Fruit fly (Drosophila melanogaster) whole organism, embryonic: Measurements from ENCODE around the gene CG5910.

ENCODE experiments used
- CG12071 ChIP-seq: fragments of 200-800 bp; sonication (Bioruptor generic); optimal IDR thresholded peaks from 3 replicates; lab custom pipeline; 2018; ENCODE audit warnings: missing biosample characterization, mild to moderate bottlenecking, missing genetic modification characterization
- CG12299 ChIP-seq: fragments of 200-800 bp; sonication (Bioruptor generic); optimal IDR thresholded peaks from 2 replicates; lab custom pipeline; 2018; ENCODE audit warnings: missing biosample characterization, mild to moderate bottlenecking, missing genetic modification characterization
- CG14014 ChIP-seq: fragments of 200-800 bp; sonication (Bioruptor generic); IDR thresholded peaks from 2 replicates; pipeline ENCODE4 v1.3.6; 2022; ENCODE audit warnings: missing biosample characterization, missing genetic modification characterization
- CG14710 ChIP-seq: fragments of 200-800 bp; sonication (Bioruptor generic); optimal IDR thresholded peaks from 3 replicates; lab custom pipeline; 2019; ENCODE audit warnings: missing biosample characterization, mild to moderate bottlenecking, missing genetic modification characterization, moderate library complexity
- CG14860 ChIP-seq: fragments of 200-800 bp; sonication (Bioruptor generic); IDR thresholded peaks from 3 replicates; pipeline ENCODE4 v1.3.6; 2022; ENCODE audit warnings: missing biosample characterization, missing genetic modification characterization; ENCODE audit not compliant: partially characterized antibody
- CG15073 ChIP-seq: fragments of 200-800 bp; sonication (Bioruptor generic); optimal IDR thresholded peaks from 2 replicates; lab custom pipeline; 2016; ENCODE audit warnings: missing biosample characterization, missing genetic modification characterization
- CG18011 ChIP-seq: fragments of 200-800 bp; sonication (Bioruptor generic); optimal IDR thresholded peaks from 2 replicates; lab custom pipeline; 2017; ENCODE audit warnings: missing biosample characterization, missing genetic modification characterization, mild to moderate bottlenecking, moderate library complexity, missing genotype
- CG1832 ChIP-seq: fragments of 200-800 bp; sonication (Bioruptor generic); optimal IDR thresholded peaks from 2 replicates; lab custom pipeline; 2017; ENCODE audit warnings: missing biosample characterization, mild to moderate bottlenecking, missing genetic modification characterization, inconsistent platforms
- CG30403 ChIP-seq: fragments of 200-800 bp; sonication (Bioruptor generic); optimal IDR thresholded peaks from 3 replicates; lab custom pipeline; 2016; ENCODE audit warnings: missing biosample characterization, missing genetic modification characterization
- CG31441 ChIP-seq: fragments of 200-800 bp; sonication (Bioruptor generic); IDR thresholded peaks from 2 replicates; pipeline ENCODE4 v1.3.6; 2022; ENCODE audit warnings: missing biosample characterization, missing genetic modification characterization
- CG3163 ChIP-seq: fragments of 200-800 bp; sonication (Bioruptor generic); optimal IDR thresholded peaks from 3 replicates; lab custom pipeline; 2016; ENCODE audit warnings: missing biosample characterization, missing genetic modification characterization
- CG34422 ChIP-seq: fragments of 200-800 bp; sonication (Bioruptor generic); IDR thresholded peaks from 3 replicates; pipeline ENCODE4 v1.3.6; 2022; ENCODE audit warnings: missing biosample characterization, missing genetic modification characterization
- CG6175 ChIP-seq: fragments of 200-800 bp; sonication (Bioruptor generic); IDR thresholded peaks from 3 replicates; pipeline ENCODE4 v1.3.6; 2022; ENCODE audit warnings: missing biosample characterization, missing genetic modification characterization
- CG6683 ChIP-seq: fragments of 200-800 bp; sonication (Bioruptor generic); optimal IDR thresholded peaks from 2 replicates; lab custom pipeline; 2017; ENCODE audit warnings: missing biosample characterization, mild to moderate bottlenecking, missing genetic modification characterization, missing genetic modification reagents
- CG8290 ChIP-seq, 3 experiments: fragments of 200-800 bp; sonication (Bioruptor generic); optimal IDR thresholded peaks; 2 replicates each; lab custom pipeline; 2016 to 2019; ENCODE audit warnings: missing biosample characterization in 3 of 3, missing genetic modification characterization in 3 of 3, mild to moderate bottlenecking in 2 of 3, moderate library complexity in 1 of 3
- CG9609 ChIP-seq: fragments of 200-800 bp; sonication (Bioruptor generic); optimal IDR thresholded peaks from 3 replicates; lab custom pipeline; 2016; ENCODE audit warnings: missing biosample characterization, missing genetic modification characterization
- CG9817 ChIP-seq: fragments of 200-800 bp; sonication (Bioruptor generic); optimal IDR thresholded peaks from 2 replicates; lab custom pipeline; 2018; ENCODE audit warnings: missing biosample characterization, mild to moderate bottlenecking, missing genetic modification characterization, moderate library complexity
- CTCF ChIP-seq: fragments of 200-800 bp; sonication (Bioruptor generic); optimal IDR thresholded peaks from 2 replicates; lab custom pipeline; 2017; ENCODE audit warnings: missing biosample characterization, mild to moderate bottlenecking, missing genetic modification characterization, moderate library complexity
- CrebB ChIP-seq: fragments of 200-800 bp; sonication (Bioruptor generic); optimal IDR thresholded peaks from 3 replicates; lab custom pipeline; 2018; ENCODE audit warnings: missing biosample characterization, mild to moderate bottlenecking, missing genetic modification characterization
- Dad ChIP-seq: fragments of 200-800 bp; sonication (Bioruptor generic); optimal IDR thresholded peaks from 3 replicates; lab custom pipeline; 2016; ENCODE audit warnings: missing biosample characterization, missing genetic modification characterization
- E2f2 ChIP-seq: fragments of 200-800 bp; sonication (Bioruptor generic); IDR thresholded peaks from 2 replicates; pipeline ENCODE4 v1.3.6; 2022; ENCODE audit warnings: missing biosample characterization, missing genetic modification characterization
- Fer3 ChIP-seq: fragments of 200-800 bp; sonication (Bioruptor generic); optimal IDR thresholded peaks from 2 replicates; lab custom pipeline; 2018; ENCODE audit warnings: missing biosample characterization, mild to moderate bottlenecking, missing genetic modification characterization, moderate library complexity
- HLH3B ChIP-seq: fragments of 200-800 bp; sonication (Bioruptor generic); IDR thresholded peaks from 2 replicates; pipeline ENCODE4 v1.3.6; 2022; ENCODE audit warnings: missing biosample characterization, missing genetic modification characterization
- MTF-1 ChIP-seq: fragments of 200-800 bp; sonication (Bioruptor generic); optimal IDR thresholded peaks from 2 replicates; lab custom pipeline; 2018; ENCODE audit warnings: missing biosample characterization, mild to moderate bottlenecking, missing genetic modification characterization, borderline replicate concordance
- Mrtf ChIP-seq: fragments of 200-800 bp; sonication (Bioruptor generic); IDR thresholded peaks from 3 replicates; pipeline ENCODE4 v1.3.6; 2022; ENCODE audit warnings: missing biosample characterization, missing genetic modification characterization
- NfI ChIP-seq: fragments of 200-800 bp; sonication (Bioruptor generic); optimal IDR thresholded peaks from 3 replicates; lab custom pipeline; 2018; ENCODE audit warnings: missing biosample characterization, mild to moderate bottlenecking, missing genetic modification characterization, moderate library complexity
- Xrp1 ChIP-seq: fragments of 200-800 bp; sonication (Bioruptor generic); IDR thresholded peaks from 2 replicates; pipeline ENCODE4 v1.3.6; 2022; ENCODE audit warnings: missing biosample characterization, missing genetic modification characterization
- ac ChIP-seq: fragments of 200-800 bp; sonication (Bioruptor generic); optimal IDR thresholded peaks from 3 replicates; lab custom pipeline; 2017; ENCODE audit warnings: missing biosample characterization, mild to moderate bottlenecking, missing genetic modification characterization
- ara ChIP-seq: fragments of 200-800 bp; sonication (Bioruptor generic); IDR thresholded peaks from 2 replicates; pipeline ENCODE4 v1.3.6; 2022; ENCODE audit warnings: missing biosample characterization, missing genetic modification characterization
- ase ChIP-seq: fragments of 200-800 bp; sonication (Bioruptor generic); IDR thresholded peaks from 3 replicates; pipeline ENCODE4 v1.3.6; 2022; ENCODE audit warnings: missing biosample characterization, missing genetic modification characterization
- ash1 ChIP-seq: fragments of 200-800 bp; sonication (Bioruptor generic); optimal IDR thresholded peaks from 2 replicates; lab custom pipeline; 2018; ENCODE audit warnings: missing biosample characterization, mild to moderate bottlenecking, missing genetic modification characterization
- bab2 ChIP-seq: fragments of 200-800 bp; sonication (Bioruptor generic); optimal IDR thresholded peaks from 2 replicates; lab custom pipeline; 2016; ENCODE audit warnings: missing biosample characterization, missing genetic modification characterization
- caup ChIP-seq: fragments of 200-800 bp; sonication (Bioruptor generic); optimal IDR thresholded peaks from 3 replicates; lab custom pipeline; 2017; ENCODE audit warnings: missing biosample characterization, mild to moderate bottlenecking, missing genetic modification characterization, moderate library complexity; ENCODE audit not compliant: severe bottlenecking
- cg ChIP-seq: fragments of 200-800 bp; sonication (Bioruptor generic); optimal IDR thresholded peaks from 3 replicates; lab custom pipeline; 2019; ENCODE audit warnings: missing biosample characterization, mild to moderate bottlenecking, missing genetic modification characterization, moderate library complexity
- corto ChIP-seq: fragments of 200-800 bp; sonication (Bioruptor generic); optimal IDR thresholded peaks from 2 replicates; lab custom pipeline; 2016; ENCODE audit warnings: missing biosample characterization, mild to moderate bottlenecking, missing genetic modification characterization, moderate library complexity
- crol ChIP-seq: fragments of 200-800 bp; sonication (Bioruptor generic); IDR thresholded peaks from 2 replicates; pipeline ENCODE4 v1.3.6; 2022; ENCODE audit warnings: missing biosample characterization, missing genetic modification characterization
- dpn ChIP-seq, 2 experiments: fragments of 200-800 bp; sonication (Bioruptor generic); optimal IDR thresholded peaks; 3 replicates each; lab custom pipeline; 2016; ENCODE audit warnings: missing biosample characterization in 2 of 2, missing genetic modification characterization in 2 of 2
- fd3F ChIP-seq: fragments of 200-800 bp; sonication (Bioruptor generic); optimal IDR thresholded peaks from 2 replicates; lab custom pipeline; 2018; ENCODE audit warnings: missing biosample characterization, mild to moderate bottlenecking, missing genetic modification characterization, moderate library complexity
- gce ChIP-seq: fragments of 200-800 bp; sonication (Bioruptor generic); IDR thresholded peaks from 3 replicates; pipeline ENCODE4 v1.3.6; 2022; ENCODE audit warnings: missing biosample characterization, missing genetic modification characterization
- gro ChIP-seq: fragments of 200-800 bp; sonication (Bioruptor generic); optimal IDR thresholded peaks from 2 replicates; lab custom pipeline; 2016; ENCODE audit warnings: missing biosample characterization, missing genetic modification characterization
- h ChIP-seq: fragments of >200 bp; optimal IDR thresholded peaks from 2 replicates; lab custom pipeline; 2017
- ind ChIP-seq: fragments of 200-800 bp; sonication (Bioruptor generic); optimal IDR thresholded peaks from 3 replicates; lab custom pipeline; 2016; ENCODE audit warnings: missing biosample characterization, missing genetic modification characterization
- otp ChIP-seq: fragments of 200-800 bp; sonication (Bioruptor generic); IDR thresholded peaks from 3 replicates; pipeline ENCODE4, ENCODE4 v1.3.6; 2022; ENCODE audit warnings: missing biosample characterization, missing genetic modification characterization
- sc ChIP-seq, 3 experiments: fragments of >200 bp in 2 of 3; fragments of 200-800 bp in 1 of 3; sonication (Bioruptor generic) in 1 of 3; optimal IDR thresholded peaks; 2 replicates in 2 of 3; 3 replicates in 1 of 3; lab custom pipeline; 2017; ENCODE audit warnings: mild to moderate bottlenecking in 1 of 3, missing biosample characterization in 1 of 3, missing genetic modification characterization in 1 of 3, missing genetic modification reagents in 1 of 3
- tio ChIP-seq: fragments of 200-800 bp; sonication (Bioruptor generic); optimal IDR thresholded peaks from 2 replicates; lab custom pipeline; 2017; ENCODE audit warnings: missing biosample characterization, missing genetic modification characterization, inconsistent platforms
- trem ChIP-seq: fragments of 200-800 bp; optimal IDR thresholded peaks from 3 replicates; lab custom pipeline; 2019; ENCODE audit warnings: missing biosample characterization, mild to moderate bottlenecking, missing genetic modification characterization, moderate library complexity
- tx ChIP-seq: fragments of 200-800 bp; sonication (Bioruptor generic); optimal IDR thresholded peaks from 2 replicates; lab custom pipeline; 2016; ENCODE audit warnings: missing biosample characterization, missing genetic modification characterization
- zfh2 ChIP-seq: fragments of 200-800 bp; sonication (Bioruptor generic); optimal IDR thresholded peaks from 2 replicates; lab custom pipeline; 2016; ENCODE audit warnings: missing biosample characterization, missing genetic modification characterization

Gene CG5910

dm6 chr3L:20471499-20472313, 29.5 kb downstream of the CG5910 start (continued):
- peak; percentile 48 for TF ChIP-seq MTF-1 (GFP tag; lab: Kevin White, UChicago)
- TF ChIP-seq CG31441: peak; percentile 61; the same call in 1 of the 2 replicates
- peak; percentile 59 for TF ChIP-seq CG8290 (GFP tag; optimal IDR thresholded peaks at IDR 0.05; lab: Kevin White, UChicago)
- peak in 1 of 2 experiments; percentile 87 for TF ChIP-seq CG8290 (tag; optimal IDR thresholded peaks at IDR 0.05; lab: Kevin White, UChicago)
- peak; percentile 46 for TF ChIP-seq CG9609 (GFP tag; lab: Kevin White, UChicago)
- TF ChIP-seq CG6175: no peak
- no peak for TF ChIP-seq h (lab: Kevin White, UChicago)
- no peak for TF ChIP-seq CG12299 (tag; lab: Kevin White, UChicago)
- TF ChIP-seq tx (GFP tag; lab: Kevin White, UChicago): no peak
- no peak for TF ChIP-seq ind (GFP tag; lab: Kevin White, UChicago)
- peak; percentile 57 for TF ChIP-seq Xrp1 (GFP tag; lab: Robert Waterston, UW)
- TF ChIP-seq CG9817: peak; percentile 32
- TF ChIP-seq ara (GFP tag; lab: Robert Waterston, UW): peak; percentile 31; the same call in 1 of the 2 replicates
- no peak for TF ChIP-seq CG1832 (GFP tag; lab: Kevin White, UChicago)
- 0 out of 3 replicates have a peak, but pooled peaks have one; percentile 21 for TF ChIP-seq Mrtf (GFP tag; lab: Robert Waterston, UW)
- TF ChIP-seq CG14710 (tag; lab: Kevin White, UChicago): peak; percentile 16
- TF ChIP-seq Fer3 (tag; lab: Kevin White, UChicago): peak; percentile 16
- TF ChIP-seq otp: 0 out of 3 replicates have a peak, but pooled peaks have one; percentile 56
- TF ChIP-seq corto (GFP tag; lab: Kevin White, UChicago): no peak
- peak; percentile 27 for TF ChIP-seq NfI (GFP tag; lab: Kevin White, UChicago)
- TF ChIP-seq CG18011 (GFP tag; lab: Kevin White, UChicago): peak; percentile 21
- peak; percentile 87 for TF ChIP-seq CG12071
- 0 out of 2 replicates have a peak, but pooled peaks have one; percentile 25 for TF ChIP-seq E2f2 (GFP tag; lab: Robert Waterston, UW)
- peak; percentile 7; the same call in 1 of the 2 replicates for TF ChIP-seq crol (GFP tag; lab: Robert Waterston, UW)
- TF ChIP-seq tio (GFP tag; lab: Kevin White, UChicago): peak; percentile 17
- TF ChIP-seq ash1 (GFP tag; lab: Kevin White, UChicago): no peak
- TF ChIP-seq HLH3B: peak; percentile 6; the same call in 1 of the 2 replicates
- TF ChIP-seq CrebB (tag; lab: Kevin White, UChicago): peak; percentile 69
- TF ChIP-seq CG34422 (GFP tag; lab: Robert Waterston, UW): peak; percentile 40; the same call in 1 of the 3 replicates
- TF ChIP-seq ac: peak; percentile 79
- 0 out of 3 replicates have a peak, but pooled peaks have one; percentile 64 for TF ChIP-seq gce
- TF ChIP-seq zfh2 (GFP tag; lab: Kevin White, UChicago): no peak
- no peak for TF ChIP-seq CG15073 (GFP tag; lab: Kevin White, UChicago)
- peak; percentile 21 for TF ChIP-seq gro
- no peak for TF ChIP-seq cg (GFP tag; lab: Kevin White, UChicago)
- peak; percentile 28 for TF ChIP-seq caup
- no peak for TF ChIP-seq ase (GFP tag; lab: Robert Waterston, UW)
- TF ChIP-seq sc (optimal IDR thresholded peaks at IDR 0.05; lab: Kevin White, UChicago): no peak
- TF ChIP-seq sc (GFP tag; optimal IDR thresholded peaks at IDR 0.05; lab: Kevin White, UChicago): peak; percentile 78
- TF ChIP-seq bab2 (GFP tag; lab: Kevin White, UChicago): peak; percentile 81
- TF ChIP-seq CG14860 (GFP tag; lab: Robert Waterston, UW): no peak
- TF ChIP-seq trem: peak; percentile 1
- peak; percentile 43 for TF ChIP-seq CG3163
- TF ChIP-seq CG6683 (GFP tag; lab: Kevin White, UChicago): peak; percentile 37
- no peak for TF ChIP-seq fd3F
- peak; percentile 9 for TF ChIP-seq CG30403 (GFP tag; lab: Kevin White, UChicago)
- TF ChIP-seq CTCF (GFP tag; lab: Kevin White, UChicago): no peak
- peak; percentile 25 to 59 for TF ChIP-seq dpn (GFP tag; optimal IDR thresholded peaks at IDR 0.05; lab: Kevin White, UChicago)
- peak; percentile 20; the same call in 1 of the 2 replicates for TF ChIP-seq CG14014
- TF ChIP-seq Dad (GFP tag; lab: Kevin White, UChicago): peak; percentile 4
